Worm (Caenorhabditis elegans): ENCODE data around the gene lido-9.
A peak's percentile ranks its signal among the peaks of the same experiment; 100 is the strongest.

The lido-9 gene

DNA sequence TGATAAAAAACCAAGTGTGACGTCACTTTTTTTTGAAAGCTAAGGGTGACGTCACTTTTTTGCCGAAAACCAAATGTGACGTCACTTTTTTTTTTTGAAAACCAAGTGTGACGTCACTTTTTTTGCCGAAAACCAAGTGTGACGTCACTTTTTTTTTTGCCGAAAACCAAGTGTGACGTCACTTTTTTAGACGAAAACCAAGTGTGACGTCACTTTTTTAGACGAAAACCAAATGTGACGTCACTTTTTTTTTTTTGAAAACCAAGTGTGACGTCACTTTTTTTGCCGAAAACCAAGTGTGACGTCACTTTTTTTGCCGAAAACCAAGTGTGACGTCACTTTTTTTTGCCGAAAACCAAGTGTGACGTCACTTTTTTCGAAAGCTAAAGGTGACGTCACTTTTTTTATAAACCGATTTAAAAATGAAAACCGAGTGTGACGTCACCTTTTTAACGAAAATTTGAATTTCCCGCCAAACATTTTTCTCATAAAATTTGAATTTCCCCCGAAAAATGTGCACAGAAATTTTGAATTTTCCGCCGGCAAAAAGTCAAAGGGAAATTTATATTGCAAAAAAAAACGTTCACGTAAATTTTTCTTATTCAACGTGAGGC, 2.6 kb upstream of the lido-9 start:
- TF ChIP-seq duxl-1 (tag; optimal IDR thresholded peaks at IDR 0.05; ENCODE audit: poor library complexity) (peak; percentile 16), aha-1 (tag) (no peak), mep-1 (tag; optimal IDR thresholded peaks at IDR 0.05) (no peak), D1046.2 (GFP tag; IDR thresholded peaks at IDR 0.05) (no peak)

DNA sequence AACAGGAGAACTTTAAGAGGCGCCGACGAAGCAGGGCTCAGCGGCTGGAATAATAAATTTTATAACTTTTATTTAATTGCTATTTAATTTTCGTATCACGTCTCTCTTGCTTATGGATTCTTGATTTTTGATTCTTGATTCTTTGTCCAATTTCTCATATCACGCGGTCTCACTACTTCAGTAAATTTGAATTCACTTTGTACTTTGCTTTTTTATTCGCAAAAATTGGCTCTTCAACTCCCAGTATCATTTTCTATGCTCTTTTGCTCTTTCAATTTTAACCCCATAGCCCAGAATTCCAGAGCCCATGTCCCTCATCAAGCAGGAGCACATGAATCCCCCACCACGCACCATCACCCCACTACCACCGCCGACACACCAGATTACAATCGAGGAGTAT, 1.6 kb downstream of the lido-9 start, which contains the start of gene lido-10:
TSS of gene lido-10 (plus strand) at position 301 of the 400 bp plus-strand sequence.
- TF ChIP-seq daf-19 (GFP tag; conservative IDR thresholded peaks at IDR 0.05) (no peak), dmd-9 (GFP tag; IDR thresholded peaks at IDR 0.05) (no peak), lin-38 (GFP tag; IDR thresholded peaks at IDR 0.05) (no peak), Y75B8A.6 (GFP tag; IDR thresholded peaks at IDR 0.05) (no peak), php-3 (GFP tag; IDR thresholded peaks at IDR 0.05) (no peak), lsy-2 (tag; optimal IDR thresholded peaks at IDR 0.05) (no peak), gei-8 (GFP tag; optimal IDR thresholded peaks at IDR 0.05) (no peak), lin-29 (GFP tag; IDR thresholded peaks at IDR 0.05) (no peak), fkh-10 (GFP tag; optimal IDR thresholded peaks at IDR 0.05) (no peak), madf-9 (GFP tag; conservative IDR thresholded peaks at IDR 0.05) (no peak), daf-16 (GFP tag; optimal IDR thresholded peaks at IDR 0.05) (no peak), daf-16 (tag; optimal IDR thresholded peaks at IDR 0.05) (no peak), ceh-44 (GFP tag; IDR thresholded peaks at IDR 0.05) (no peak), snpc-1.2 (GFP tag; IDR thresholded peaks at IDR 0.05) (no peak), egl-27 (tag; optimal IDR thresholded peaks at IDR 0.05) (no peak), mxl-3 (GFP tag; optimal IDR thresholded peaks at IDR 0.05) (no peak), aly-2 (tag; optimal IDR thresholded peaks at IDR 0.05) (no peak)

DNA sequence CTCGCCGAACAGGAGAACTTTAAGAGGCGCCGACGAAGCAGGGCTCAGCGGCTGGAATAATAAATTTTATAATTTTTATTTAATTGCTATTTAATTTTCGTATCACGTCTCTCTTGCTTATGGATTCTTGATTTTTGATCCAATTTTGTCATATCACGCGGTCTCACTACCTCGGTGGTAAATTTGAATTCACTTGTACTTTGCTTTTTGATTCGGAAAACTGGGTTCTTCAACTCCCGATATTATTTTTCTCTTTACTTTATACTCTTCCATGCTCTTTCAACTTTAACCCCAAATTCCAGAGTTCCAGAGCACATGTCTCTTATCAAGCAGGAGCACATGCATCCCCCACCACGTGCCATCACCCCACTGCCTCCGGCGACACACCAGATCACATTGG, 3.1 kb downstream of the lido-9 start, which contains the start of gene lido-11:
TSS of gene lido-11 (plus strand) at position 301 of the 400 bp plus-strand sequence.
- no peak for TF ChIP-seq egl-43 (GFP tag; IDR thresholded peaks at IDR 0.05)

DNA sequence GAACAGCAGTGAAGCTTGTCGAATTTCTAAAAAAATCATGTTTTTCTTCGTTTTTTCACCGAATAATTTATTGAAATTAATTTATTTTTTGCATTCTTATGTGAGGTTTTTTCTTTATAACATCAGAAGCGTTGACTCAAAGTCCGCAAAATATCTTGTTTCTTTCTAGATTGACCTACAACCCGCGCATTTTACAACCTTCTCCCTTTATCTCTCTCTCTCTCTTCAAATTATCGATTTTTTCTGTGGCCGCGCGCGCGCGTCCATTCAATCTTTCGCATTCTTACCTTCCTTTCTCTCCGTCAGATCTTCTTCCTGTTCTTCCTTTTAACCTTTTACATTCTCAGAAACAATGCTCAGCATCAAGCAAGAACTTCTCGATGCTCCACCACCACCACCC, 4.9 kb downstream of the lido-9 start, which contains the start of gene lido-12:
TSS of gene lido-12 (plus strand) at position 301 of the 400 bp plus-strand sequence.
- TF ChIP-seq nhr-25 (tag; optimal IDR thresholded peaks at IDR 0.05; ENCODE audit: borderline replicate concordance, insufficient read depth), result no peak
- no peak for TF ChIP-seq nhr-6 (tag; optimal IDR thresholded peaks at IDR 0.05)
- TF ChIP-seq ceh-32 (tag; optimal IDR thresholded peaks at IDR 0.05; ENCODE audit: poor library complexity), result no peak
- no peak for TF ChIP-seq ceh-82 (tag; optimal IDR thresholded peaks at IDR 0.05)
- no peak for TF ChIP-seq aha-1 (tag)
- TF ChIP-seq ceh-20 (GFP tag; IDR thresholded peaks at IDR 0.05), result no peak
- no peak for TF ChIP-seq T20F7.1 (GFP tag; optimal IDR thresholded peaks at IDR 0.05)

DNA sequence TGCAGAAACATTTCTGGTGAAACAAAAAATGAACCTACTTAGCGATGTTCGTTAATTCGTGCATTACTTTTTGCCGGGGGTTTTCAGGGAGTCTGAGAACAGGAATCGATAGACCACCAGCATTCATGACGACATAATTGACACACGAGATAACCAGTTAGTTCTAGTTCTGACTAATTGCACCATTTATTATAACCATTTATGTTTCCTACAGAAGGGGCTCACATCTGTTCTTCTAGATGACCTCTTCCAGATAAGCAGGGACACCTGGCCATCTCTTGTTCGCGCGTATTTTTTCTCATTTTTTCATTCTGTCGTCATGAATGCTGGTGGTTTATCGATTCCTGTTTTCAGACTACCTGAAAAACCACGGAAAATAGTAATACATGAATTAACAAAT, 7.8 kb downstream of the lido-9 start, which contains the start of gene sdz-5:
TSS of gene sdz-5 (plus strand) at position 301 of the 400 bp plus-strand sequence.
- no peak for TF ChIP-seq nhr-11 (tag; optimal IDR thresholded peaks at IDR 0.05)
- no peak for TF ChIP-seq dmd-9 (GFP tag; IDR thresholded peaks at IDR 0.05)
- TF ChIP-seq ztf-11 (tag; optimal IDR thresholded peaks at IDR 0.05), result no peak
- TF ChIP-seq Y105C5A.15 (GFP tag; IDR thresholded peaks at IDR 0.05), result no peak
- no peak for TF ChIP-seq egl-43 (GFP tag; IDR thresholded peaks at IDR 0.05)
- no peak for TF ChIP-seq daf-16 (GFP tag; optimal IDR thresholded peaks at IDR 0.05)
- TF ChIP-seq daf-16 (tag; optimal IDR thresholded peaks at IDR 0.05), result no peak
- TF ChIP-seq zip-2 (tag; optimal IDR thresholded peaks at IDR 0.05), result no peak
- TF ChIP-seq daf-8 (GFP tag; IDR thresholded peaks at IDR 0.05), result no peak
- TF ChIP-seq dpl-1 (GFP tag; optimal IDR thresholded peaks at IDR 0.05), result no peak
- no peak for TF ChIP-seq arid-1 (GFP tag; conservative IDR thresholded peaks at IDR 0.05)
- no peak for TF ChIP-seq nhr-48 (tag; optimal IDR thresholded peaks at IDR 0.05)
- TF ChIP-seq dmd-6 (GFP tag; IDR thresholded peaks at IDR 0.05), result no peak
- no peak for TF ChIP-seq jun-1 (tag; optimal IDR thresholded peaks at IDR 0.05)
- TF ChIP-seq zip-11 (GFP tag; IDR thresholded peaks at IDR 0.05), result no peak
- no peak for TF ChIP-seq ces-1 (GFP tag; optimal IDR thresholded peaks at IDR 0.05)
- TF ChIP-seq unc-39 (tag; optimal IDR thresholded peaks at IDR 0.05), result no peak
- no peak for TF ChIP-seq zfp-2 (tag; optimal IDR thresholded peaks at IDR 0.05)
- TF ChIP-seq mes-2 (tag; optimal IDR thresholded peaks at IDR 0.05; ENCODE audit: poor library complexity, severe bottlenecking), result no peak
- no peak for TF ChIP-seq lin-29 (GFP tag; IDR thresholded peaks at IDR 0.05)
- no peak for TF ChIP-seq hlh-30 (tag; optimal IDR thresholded peaks at IDR 0.05; ENCODE audit: insufficient read depth)
